Worm (Caenorhabditis elegans): ENCODE results near the gene D2063.1.
A peak's percentile ranks its signal among the peaks of the same experiment; 100 is the strongest.
"Not testable (repeated sequence)": the region's sequence is repeated elsewhere in the genome, so short reads cannot be mapped to it uniquely, and the experiment has no call there.

D2063.1 gene

DNA sequence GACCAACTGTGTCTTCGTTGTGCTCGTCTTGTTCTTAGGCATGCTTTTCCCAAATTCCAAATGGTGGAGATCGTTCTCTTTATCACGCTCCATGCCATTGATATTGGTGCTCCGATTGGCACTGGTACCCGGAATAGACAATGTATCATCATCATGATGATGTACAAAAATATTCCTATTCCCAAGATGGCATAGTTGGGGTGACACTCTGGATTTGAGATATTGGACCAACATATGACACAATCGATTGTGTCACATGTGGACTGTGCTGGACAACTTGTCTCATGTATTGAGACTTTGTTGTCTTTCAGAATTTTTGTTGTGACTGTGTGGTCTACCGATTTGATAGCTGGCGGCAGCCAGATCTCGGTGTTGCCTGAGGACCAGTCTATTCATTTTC, 22.7 kb upstream of the D2063.1 start:
- no peak for TF ChIP-seq tab-1 (GFP tag; IDR thresholded peaks at IDR 0.05)
- TF ChIP-seq ztf-23 (GFP tag; IDR thresholded peaks at IDR 0.05), result no peak
- no peak for TF ChIP-seq klf-2 (GFP tag; conservative IDR thresholded peaks at IDR 0.05)
- TF ChIP-seq T22C8.4 (GFP tag; IDR thresholded peaks at IDR 0.05), result no peak
- TF ChIP-seq med-1 (GFP tag; optimal IDR thresholded peaks at IDR 0.05; ENCODE audit: insufficient read depth), result no peak
- no peak for TF ChIP-seq flt-1 (GFP tag; IDR thresholded peaks at IDR 0.05)
- TF ChIP-seq ztf-29 (GFP tag; IDR thresholded peaks at IDR 0.05), result no peak

ce11 chrV:4310414-4310813, 16.5 kb upstream of the D2063.1 start:
- TF ChIP-seq T22C8.4 (GFP tag; IDR thresholded peaks at IDR 0.05), result 0 out of 2 replicates have a peak, but pooled peaks have one; percentile 26
- peak; percentile 47; the same call in 1 of the 2 replicates for TF ChIP-seq flt-1 (GFP tag; IDR thresholded peaks at IDR 0.05)

DNA sequence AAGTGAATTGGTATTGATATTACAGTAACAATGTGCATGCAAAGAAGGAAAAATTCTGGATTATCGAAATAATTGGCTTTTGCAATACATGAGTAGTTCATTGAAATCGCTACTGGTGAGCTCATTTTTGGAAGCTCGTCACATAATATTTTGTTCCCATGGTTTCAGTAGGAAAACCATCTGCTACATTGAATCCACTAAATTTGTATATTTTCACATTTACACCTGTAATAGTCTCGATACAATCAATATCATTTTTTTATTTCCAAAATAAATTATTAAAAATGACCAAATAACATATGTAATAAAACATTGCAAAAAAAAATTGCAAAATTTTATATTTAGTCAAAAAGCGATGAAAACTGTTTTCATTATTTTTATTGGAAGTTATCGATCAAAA, 11.9 kb upstream of the D2063.1 start, which contains the start of gene srh-192:
Gene srh-192, minus strand, starts transcription at position 101 of the 400 bp plus-strand sequence.
- TF ChIP-seq tab-1 (GFP tag; IDR thresholded peaks at IDR 0.05), result no peak
- TF ChIP-seq flt-1 (GFP tag; IDR thresholded peaks at IDR 0.05), result no peak
- TF ChIP-seq ref-1 (GFP tag; conservative IDR thresholded peaks at IDR 0.05), result no peak
- no peak for TF ChIP-seq med-1 (GFP tag; optimal IDR thresholded peaks at IDR 0.05; ENCODE audit: insufficient read depth)
- TF ChIP-seq ztf-29 (GFP tag; IDR thresholded peaks at IDR 0.05), result no peak
- TF ChIP-seq cog-1 (tag; optimal IDR thresholded peaks at IDR 0.05), result no peak
- TF ChIP-seq klf-2 (GFP tag; conservative IDR thresholded peaks at IDR 0.05), result no peak
- TF ChIP-seq T22C8.4 (GFP tag; IDR thresholded peaks at IDR 0.05), result no peak
- TF ChIP-seq ztf-23 (GFP tag; IDR thresholded peaks at IDR 0.05), result no peak

ce11 chrV:4319867-4320266, 7.1 kb upstream of the D2063.1 start, which contains the start of gene ZC132.9:
Gene ZC132.9 (minus strand): TSS chrV:4319967.
- TF ChIP-seq ztf-29 (GFP tag; IDR thresholded peaks at IDR 0.05) (no peak), flt-1 (GFP tag; IDR thresholded peaks at IDR 0.05) (no peak), tab-1 (GFP tag; IDR thresholded peaks at IDR 0.05) (no peak), med-1 (GFP tag; optimal IDR thresholded peaks at IDR 0.05; ENCODE audit: insufficient read depth) (no peak), T22C8.4 (GFP tag; IDR thresholded peaks at IDR 0.05) (no peak), klf-2 (GFP tag; conservative IDR thresholded peaks at IDR 0.05) (no peak), ztf-23 (GFP tag; IDR thresholded peaks at IDR 0.05) (no peak), cog-1 (tag; optimal IDR thresholded peaks at IDR 0.05) (no peak), ref-1 (GFP tag; conservative IDR thresholded peaks at IDR 0.05) (no peak)

DNA sequence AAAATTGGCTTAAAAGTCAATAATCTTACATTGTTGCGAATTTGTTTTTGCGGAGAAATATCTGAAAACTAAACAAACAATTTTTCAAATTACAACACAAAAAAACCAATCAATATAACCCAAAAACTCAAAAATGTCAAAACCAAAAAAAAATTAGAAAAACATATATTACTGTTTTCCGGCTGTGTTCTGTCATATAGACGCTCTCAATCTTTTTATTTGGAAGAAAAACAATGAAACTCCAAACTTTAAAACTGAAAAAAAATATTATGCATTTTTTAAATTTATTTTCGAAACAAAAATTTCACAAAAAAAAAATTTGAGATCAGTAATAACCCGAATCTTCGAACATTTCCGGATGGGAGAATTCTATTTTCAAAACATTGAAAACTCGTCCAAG, 4.2 kb upstream of the D2063.1 start, which contains the start of gene R02D1.2:
Gene R02D1.2, minus strand, starts transcription at position 101 of the 400 bp plus-strand sequence.
- TF ChIP-seq ztf-23 (GFP tag; IDR thresholded peaks at IDR 0.05), result no peak
- TF ChIP-seq klf-2 (GFP tag; conservative IDR thresholded peaks at IDR 0.05), result no peak
- no peak for TF ChIP-seq med-1 (GFP tag; optimal IDR thresholded peaks at IDR 0.05; ENCODE audit: insufficient read depth)
- no peak for TF ChIP-seq T22C8.4 (GFP tag; IDR thresholded peaks at IDR 0.05)
- TF ChIP-seq cog-1 (tag; optimal IDR thresholded peaks at IDR 0.05), result no peak
- TF ChIP-seq tab-1 (GFP tag; IDR thresholded peaks at IDR 0.05), result no peak
- no peak for TF ChIP-seq ref-1 (GFP tag; conservative IDR thresholded peaks at IDR 0.05)
- no peak for TF ChIP-seq flt-1 (GFP tag; IDR thresholded peaks at IDR 0.05)
- no peak for TF ChIP-seq ztf-29 (GFP tag; IDR thresholded peaks at IDR 0.05)

DNA sequence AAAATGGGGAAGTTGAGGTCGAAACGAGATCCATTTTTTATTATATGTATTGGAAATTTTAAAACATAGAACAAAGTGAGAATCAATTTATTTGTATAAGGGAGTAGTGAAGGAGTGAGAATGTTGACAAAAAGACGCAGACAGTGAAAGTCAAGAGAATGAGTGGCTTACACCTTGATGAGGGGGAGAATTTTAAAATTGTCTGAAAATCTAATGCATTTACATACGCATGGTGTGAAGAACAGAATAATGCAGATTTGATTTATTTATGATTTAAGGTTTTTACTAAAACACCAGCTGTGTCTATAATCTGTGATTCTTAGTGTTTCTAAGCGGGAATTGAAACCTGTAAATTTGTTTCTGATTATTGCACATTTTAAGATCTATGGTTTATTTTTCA, 1.5 kb upstream of the D2063.1 start, which contains the start of gene nhr-125:
Gene nhr-125, minus strand, starts transcription at position 101 of the 400 bp plus-strand sequence.
- TF ChIP-seq cog-1 (tag; optimal IDR thresholded peaks at IDR 0.05), result no peak
- no peak for TF ChIP-seq klf-2 (GFP tag; conservative IDR thresholded peaks at IDR 0.05)
- TF ChIP-seq T22C8.4 (GFP tag; IDR thresholded peaks at IDR 0.05), result no peak
- no peak for TF ChIP-seq med-1 (GFP tag; optimal IDR thresholded peaks at IDR 0.05; ENCODE audit: insufficient read depth)

DNA sequence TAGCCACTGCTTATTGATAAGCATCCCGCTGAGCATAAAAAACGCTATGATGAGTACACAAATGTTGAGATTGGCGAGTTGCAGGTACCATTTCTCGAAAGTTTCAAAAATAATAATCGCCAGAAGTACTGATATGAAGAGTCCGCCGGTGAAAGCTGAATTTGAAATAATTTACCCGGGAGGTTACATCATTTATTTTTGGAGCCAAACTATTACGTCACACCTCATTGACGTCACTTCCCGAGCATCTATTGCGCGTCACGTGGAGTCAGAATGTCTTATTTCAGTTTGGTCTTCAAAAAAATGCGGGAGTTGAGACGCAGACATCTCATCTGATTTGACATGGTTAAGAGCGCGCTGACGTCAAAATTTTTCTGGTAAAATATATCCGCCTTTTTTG, 3.9 kb downstream of the D2063.1 start:
- TF ChIP-seq T22C8.4 (GFP tag; IDR thresholded peaks at IDR 0.05), result no peak
- TF ChIP-seq med-1 (GFP tag; optimal IDR thresholded peaks at IDR 0.05; ENCODE audit: insufficient read depth), result no peak
- no peak for TF ChIP-seq flt-1 (GFP tag; IDR thresholded peaks at IDR 0.05)
- no peak for TF ChIP-seq ref-1 (GFP tag; conservative IDR thresholded peaks at IDR 0.05)

DNA sequence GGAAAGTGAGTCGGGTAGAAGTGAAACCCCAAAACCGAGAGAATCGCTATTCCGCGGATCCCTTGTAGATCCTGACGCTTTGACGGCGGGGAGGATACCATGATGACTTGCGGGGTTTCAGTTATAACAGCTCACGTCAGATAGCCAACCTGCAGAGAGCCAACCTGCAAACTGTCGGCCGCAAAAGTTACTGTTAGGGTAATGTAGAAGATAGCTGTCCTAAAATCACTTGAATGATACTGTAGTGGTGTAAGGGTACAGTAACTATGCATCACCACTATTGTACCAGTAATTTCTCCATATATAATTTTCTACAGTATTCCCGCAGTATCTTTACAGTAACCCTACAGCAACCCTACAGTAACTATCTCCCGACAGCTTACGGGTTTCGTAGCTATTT, 5.5 kb downstream of the D2063.1 start, which contains the start of gene oac-12:
Gene oac-12, minus strand, starts transcription at position 101 of the 400 bp plus-strand sequence.
- TF ChIP-seq med-1 (GFP tag; optimal IDR thresholded peaks at IDR 0.05; ENCODE audit: insufficient read depth), result no peak
- TF ChIP-seq ztf-23 (GFP tag; IDR thresholded peaks at IDR 0.05), result no peak
- no peak for TF ChIP-seq flt-1 (GFP tag; IDR thresholded peaks at IDR 0.05)
- TF ChIP-seq tab-1 (GFP tag; IDR thresholded peaks at IDR 0.05), result no peak
- no peak for TF ChIP-seq ztf-29 (GFP tag; IDR thresholded peaks at IDR 0.05)
- no peak for TF ChIP-seq ref-1 (GFP tag; conservative IDR thresholded peaks at IDR 0.05)

ce11 chrV:4333518-4333917, 6.6 kb downstream of the D2063.1 start:
- peak; percentile 61; the same call in 1 of the 2 replicates for TF ChIP-seq flt-1 (GFP tag; IDR thresholded peaks at IDR 0.05)

ce11 chrV:4335724-4336123, 8.8 kb downstream of the D2063.1 start:
- 0 out of 2 replicates have a peak, but pooled peaks have one; percentile 42 for TF ChIP-seq flt-1 (GFP tag; IDR thresholded peaks at IDR 0.05)
- TF ChIP-seq T22C8.4 (GFP tag; IDR thresholded peaks at IDR 0.05), result 0 out of 2 replicates have a peak, but pooled peaks have one; percentile 18

- not testable (repeated sequence) for TF ChIP-seq ztf-29 (GFP tag; IDR thresholded peaks at IDR 0.05); med-1 (GFP tag; optimal IDR thresholded peaks at IDR 0.05; ENCODE audit: insufficient read depth); cog-1 (tag; optimal IDR thresholded peaks at IDR 0.05)
Measured at ce11 chrV:4336462-4336861, 9.5 kb downstream of the D2063.1 start, which contains the start of gene irld-1. Gene irld-1 (plus strand): TSS chrV:4336762.
